Worm (Caenorhabditis elegans) whole organism, early embryonic: Measurements from ENCODE around the gene R10H10.3.

Experiments used
- B0310.2 ChIP-seq: sonication (generic microtip); optimal IDR thresholded peaks from 2 replicates; lab custom pipeline; 2016; ENCODE audit warnings: mild to moderate bottlenecking, missing genetic modification characterization, missing compliant biosample characterization
- F13C5.2 ChIP-seq: sonication (generic microtip); optimal IDR thresholded peaks from 2 replicates; lab custom pipeline; 2017; ENCODE audit warnings: mild to moderate bottlenecking, missing genetic modification characterization, inconsistent platforms, missing compliant biosample characterization
- aly-1 ChIP-seq: sonication (generic microtip); optimal IDR thresholded peaks from 2 replicates; lab custom pipeline; 2016; ENCODE audit warnings: missing genetic modification characterization, missing compliant biosample characterization
- ama-1 ChIP-seq: fragments of 150-350 bp; optimal IDR thresholded peaks from 2 replicates; lab custom pipeline; 2014
- ceh-13 ChIP-seq: fragments of 200-800 bp; sonication (Bioruptor generic); optimal IDR thresholded peaks from 2 replicates; lab custom pipeline; 2018; ENCODE audit warnings: mild to moderate bottlenecking, missing genetic modification characterization, missing compliant biosample characterization
- flt-1 ChIP-seq: fragments of 200-800 bp; sonication (Bioruptor generic); IDR thresholded peaks from 2 replicates; pipeline ENCODE4 v1.3.6; 2022; ENCODE audit warnings: missing genetic modification characterization, missing compliant biosample characterization
- hmg-4 ChIP-seq: fragments of 200-800 bp; sonication (Bioruptor generic); optimal IDR thresholded peaks from 2 replicates; lab custom pipeline; 2018; ENCODE audit warnings: mild to moderate bottlenecking, missing genetic modification characterization, missing compliant biosample characterization
- hnd-1 ChIP-seq: sonication (generic microtip); optimal IDR thresholded peaks from 2 replicates; lab custom pipeline; 2016; ENCODE audit warnings: missing genetic modification characterization, missing compliant biosample characterization
- pes-1 ChIP-seq: fragments of 200-800 bp; sonication (Bioruptor generic); IDR thresholded peaks from 2 replicates; pipeline ENCODE4 v1.3.6; 2022; ENCODE audit warnings: missing genetic modification reagents, missing genetic modification characterization, missing compliant biosample characterization
- scrt-1 ChIP-seq: fragments of 200-800 bp; sonication (Bioruptor generic); IDR thresholded peaks from 2 replicates; pipeline ENCODE4 v1.3.6; 2022; ENCODE audit warnings: missing genetic modification characterization, missing compliant biosample characterization
- sea-1 ChIP-seq: fragments of 200-800 bp; sonication (Bioruptor generic); conservative IDR thresholded peaks from 2 replicates; pipeline ENCODE4 v1.3.6; 2022; ENCODE audit warnings: missing genetic modification characterization, missing compliant biosample characterization
- tbx-11 ChIP-seq: fragments of 200-800 bp; sonication (Bioruptor generic); IDR thresholded peaks from 2 replicates; pipeline ENCODE4 v1.3.6; 2022; ENCODE audit warnings: missing genetic modification characterization, missing compliant biosample characterization
- tbx-37 ChIP-seq: fragments of 200-800 bp; sonication (Bioruptor generic); conservative IDR thresholded peaks from 2 replicates; pipeline ENCODE4 v1.3.6; 2022; ENCODE audit warnings: missing genetic modification reagents, missing genetic modification characterization, missing compliant biosample characterization
- tra-4 ChIP-seq: sonication (generic microtip); optimal IDR thresholded peaks from 2 replicates; lab custom pipeline; 2017; ENCODE audit warnings: missing genetic modification characterization, missing compliant biosample characterization

DNA sequence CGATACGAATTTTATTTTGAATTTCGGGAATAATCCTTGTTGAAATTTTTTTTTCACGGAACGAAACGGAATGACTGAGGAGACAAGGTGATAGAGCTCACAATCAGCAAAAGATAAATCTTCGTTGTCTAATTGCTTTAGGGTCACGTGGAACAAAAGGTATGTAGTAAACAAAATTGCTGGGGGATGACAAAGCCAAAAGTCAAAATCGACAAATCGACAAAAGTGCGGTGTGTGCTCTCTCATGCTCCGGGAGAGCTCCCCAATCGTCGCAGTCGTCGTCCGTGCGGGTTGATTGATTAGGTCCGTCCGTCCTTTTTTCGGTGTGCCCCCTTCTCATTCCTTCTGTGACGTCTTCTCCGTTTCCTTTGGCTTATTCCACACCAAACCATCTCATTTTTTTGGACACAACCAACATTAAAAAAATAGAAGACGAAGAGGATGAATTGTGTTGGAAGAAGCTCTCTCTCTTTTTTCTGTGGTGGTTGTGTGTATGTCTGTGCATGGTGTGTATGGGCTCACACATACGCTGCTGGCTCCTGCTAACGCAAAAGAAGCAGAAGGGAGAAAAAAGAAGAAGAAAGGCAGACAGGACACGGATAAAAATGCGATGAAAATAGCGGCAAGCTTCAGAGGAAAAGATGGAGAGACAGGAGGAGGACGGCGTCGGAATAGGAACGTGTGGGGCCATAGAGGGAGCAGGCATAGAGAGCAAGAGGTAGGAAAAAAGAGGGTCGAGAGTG is 46.5 kb upstream of the R10H10.3 start:
- no peak for TF ChIP-seq flt-1 (GFP tag; lab: Robert Waterston, UW)
- no peak for TF ChIP-seq hnd-1
- TF ChIP-seq ama-1 (lab: Kevin White, UChicago), result no peak
- no peak for TF ChIP-seq F13C5.2 (tag; lab: Kevin White, UChicago)
- no peak for TF ChIP-seq scrt-1 (GFP tag; lab: Robert Waterston, UW)
- TF ChIP-seq sea-1 (GFP tag; lab: Robert Waterston, UW), result no peak
- no peak for TF ChIP-seq B0310.2 (tag; lab: Kevin White, UChicago)
- TF ChIP-seq aly-1 (tag; lab: Kevin White, UChicago), result no peak
- TF ChIP-seq hmg-4 (GFP tag; lab: Kevin White, UChicago), result no peak
- TF ChIP-seq tbx-37 (GFP tag; lab: Robert Waterston, UW), result no peak
- TF ChIP-seq pes-1, result no peak
- no peak for TF ChIP-seq ceh-13 (GFP tag; lab: Kevin White, UChicago)
- 0 out of 2 replicates have a peak, but pooled peaks have one; percentile 24 for TF ChIP-seq tbx-11 (GFP tag; lab: Robert Waterston, UW)
- no peak for TF ChIP-seq tra-4
